Worm (Caenorhabditis elegans): ENCODE results near the gene hsp-3.

DNA sequence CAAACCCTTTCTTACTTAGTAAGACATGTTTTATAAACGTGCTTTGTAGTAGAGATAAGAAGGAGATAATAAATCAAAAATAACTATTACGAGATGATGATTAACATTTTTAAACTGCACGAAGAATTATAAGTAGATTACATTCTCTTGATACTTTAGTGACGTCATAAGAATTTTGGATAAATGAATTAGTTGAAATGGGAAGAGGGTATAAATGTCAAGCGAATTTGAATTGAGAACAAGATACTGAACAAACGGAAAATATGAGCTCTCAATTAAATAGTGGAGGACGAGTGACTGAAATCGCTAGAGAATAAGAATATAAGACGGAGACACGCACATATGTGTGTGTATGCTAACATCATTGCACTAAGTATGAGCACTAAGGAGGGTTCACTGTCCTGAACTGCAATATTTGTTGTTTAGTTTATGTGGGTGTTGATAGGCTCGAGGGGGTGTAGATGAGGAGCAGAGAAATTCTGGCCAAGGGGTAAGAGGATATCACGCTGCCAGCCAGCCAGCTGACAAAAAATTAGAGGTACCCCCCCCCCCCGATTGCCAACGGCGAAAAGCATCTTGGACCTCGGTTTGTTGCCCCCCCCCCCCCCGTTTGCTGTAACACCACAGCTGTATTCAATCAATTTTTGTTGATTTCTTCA lies 51.4 kb downstream of the hsp-3 start:
- no peak for TF ChIP-seq pqm-1 (tag; optimal IDR thresholded peaks at IDR 0.05)
- TF ChIP-seq lin-39 (tag; optimal IDR thresholded peaks at IDR 0.05) = no peak
- TF ChIP-seq lin-38 (GFP tag; IDR thresholded peaks at IDR 0.05) = no peak
- no peak for TF ChIP-seq snpc-4 (tag; optimal IDR thresholded peaks at IDR 0.05)
- TF ChIP-seq ama-1 (optimal IDR thresholded peaks at IDR 0.05) = no peak
- TF ChIP-seq jun-1 (tag; optimal IDR thresholded peaks at IDR 0.05) = no peak
- TF ChIP-seq lin-13 (GFP tag; optimal IDR thresholded peaks at IDR 0.05) = no peak
